Worm (Caenorhabditis elegans): Measurements from ENCODE around the gene idpp-16.

Gene idpp-16

DNA sequence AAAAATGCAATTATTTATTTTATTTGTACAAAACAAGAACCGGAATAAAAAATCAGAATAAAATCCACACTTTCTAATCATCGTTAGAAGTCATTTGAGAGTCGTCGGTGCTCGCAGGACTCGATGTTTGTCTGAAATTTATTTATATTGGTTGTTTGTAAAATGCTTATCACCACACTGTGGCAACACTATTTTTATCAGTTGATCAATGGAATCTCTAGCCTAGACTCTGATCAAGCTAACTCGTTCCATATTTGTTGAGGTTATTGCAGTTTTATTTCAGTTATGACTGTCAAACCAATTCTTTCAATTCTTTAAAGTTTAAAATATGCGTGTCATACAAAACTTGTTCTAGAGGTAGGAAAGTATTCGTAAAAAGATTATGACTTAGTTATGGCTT lies 1.8 kb downstream of the idpp-16 start, which contains the start of gene dhs-20:
Gene dhs-20 (minus strand): TSS at position 80 of the 400 bp plus-strand sequence.
- no peak for TF ChIP-seq B0261.1 (tag; optimal IDR thresholded peaks at IDR 0.05)
- TF ChIP-seq nhr-80 (tag; optimal IDR thresholded peaks at IDR 0.05) = peak; percentile 19
- no peak for TF ChIP-seq madf-6 (GFP tag; IDR thresholded peaks at IDR 0.05)

DNA sequence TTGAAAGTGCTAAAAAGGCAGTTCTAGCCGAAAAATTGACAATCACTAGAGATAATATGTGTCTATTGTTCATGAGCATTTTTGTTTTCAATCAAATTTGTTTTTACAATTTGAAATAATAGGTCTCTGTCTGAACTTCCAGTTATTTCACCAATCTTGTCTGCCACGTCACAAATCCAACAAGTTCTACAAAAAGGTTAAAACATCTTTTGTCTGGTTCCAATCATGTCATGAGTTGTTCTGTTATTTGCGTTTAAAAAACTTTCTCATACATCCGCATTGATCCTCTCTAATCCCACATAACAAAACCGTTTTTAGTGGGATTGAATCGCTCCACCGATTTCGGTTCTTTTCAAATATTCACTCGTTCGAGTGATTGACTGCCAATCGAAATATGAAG lies 5.5 kb downstream of the idpp-16 start, which contains the start of gene F35B12.9:
Gene F35B12.9 (plus strand): TSS at position 372 of the 400 bp plus-strand sequence.
- TF ChIP-seq let-526 (GFP tag; IDR thresholded peaks at IDR 0.05) = no peak
- TF ChIP-seq pbrm-1 (GFP tag; IDR thresholded peaks at IDR 0.05) = no peak
- no peak for TF ChIP-seq F55B11.4 (tag; optimal IDR thresholded peaks at IDR 0.05; ENCODE audit: borderline replicate concordance, insufficient read depth)
- no peak for TF ChIP-seq gei-17 (GFP tag; optimal IDR thresholded peaks at IDR 0.05)
- TF ChIP-seq ceh-58 (GFP tag; IDR thresholded peaks at IDR 0.05) = no peak
- TF ChIP-seq ztf-26 (tag; optimal IDR thresholded peaks at IDR 0.05) = no peak
- no peak for TF ChIP-seq lin-35 (GFP tag; optimal IDR thresholded peaks at IDR 0.05)
- no peak for TF ChIP-seq F37B4.10 (GFP tag; IDR thresholded peaks at IDR 0.05)
- TF ChIP-seq Y56A3A.18 (GFP tag; IDR thresholded peaks at IDR 0.05) = no peak
- no peak for TF ChIP-seq ztf-22 (GFP tag; optimal IDR thresholded peaks at IDR 0.05)
- TF ChIP-seq efl-1 (GFP tag; optimal IDR thresholded peaks at IDR 0.05) = no peak
- no peak for TF ChIP-seq madf-8 (GFP tag; conservative IDR thresholded peaks at IDR 0.05)
- TF ChIP-seq snpc-4 (GFP tag; optimal IDR thresholded peaks at IDR 0.05) = no peak
- TF ChIP-seq snpc-4 (tag; optimal IDR thresholded peaks at IDR 0.05) = no peak
- no peak for TF ChIP-seq ztf-18 (tag; optimal IDR thresholded peaks at IDR 0.05)
- TF ChIP-seq ama-1 (optimal IDR thresholded peaks at IDR 0.05) = no peak
- no peak for TF ChIP-seq ama-1 (GFP tag; optimal IDR thresholded peaks at IDR 0.05)
- TF ChIP-seq D2030.7 (GFP tag; IDR thresholded peaks at IDR 0.05) = no peak
- no peak for TF ChIP-seq hlh-26 (GFP tag; conservative IDR thresholded peaks at IDR 0.05)
- TF ChIP-seq dox-1 (GFP tag; IDR thresholded peaks at IDR 0.05) = no peak
- TF ChIP-seq lsy-27 (tag; optimal IDR thresholded peaks at IDR 0.05; ENCODE audit: borderline replicate concordance, insufficient read depth) = no peak

DNA sequence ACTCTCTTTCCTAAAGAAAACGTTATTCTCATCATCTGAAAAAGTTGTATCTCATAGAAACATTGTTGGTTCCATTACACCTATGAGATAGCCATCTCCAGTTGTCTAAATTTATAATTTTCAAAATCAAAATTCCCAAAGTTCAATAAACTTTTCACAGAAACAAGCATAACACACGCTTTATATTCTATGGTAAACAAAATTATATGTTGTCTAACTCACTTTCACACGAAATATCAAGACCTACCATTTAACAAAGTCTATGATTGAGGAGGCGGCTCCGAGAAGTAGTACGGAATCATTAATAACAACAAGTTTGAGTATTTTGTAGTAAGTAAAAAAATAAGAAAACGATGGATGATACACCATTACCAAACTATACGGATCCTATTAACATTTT lies 7.5 kb downstream of the idpp-16 start, which contains the start of gene srx-84:
Gene srx-84 (plus strand): TSS at position 301 of the 400 bp plus-strand sequence.
- TF ChIP-seq sdz-38 (tag; optimal IDR thresholded peaks at IDR 0.05) (no peak), lir-1 (GFP tag; conservative IDR thresholded peaks at IDR 0.05) (no peak), C06A6.2 (GFP tag; conservative IDR thresholded peaks at IDR 0.05) (no peak), Y95B8A.8 (GFP tag; IDR thresholded peaks at IDR 0.05) (no peak), lag-1 (GFP tag; IDR thresholded peaks at IDR 0.05) (no peak), madf-6 (GFP tag; IDR thresholded peaks at IDR 0.05) (no peak), hmg-20 (GFP tag; IDR thresholded peaks at IDR 0.05) (no peak), F49E8.2 (tag; optimal IDR thresholded peaks at IDR 0.05; ENCODE audit: insufficient read depth) (no peak), rec-8 (tag; optimal IDR thresholded peaks at IDR 0.05) (no peak), lin-26 (GFP tag; IDR thresholded peaks at IDR 0.05) (no peak), nfyb-1 (GFP tag; IDR thresholded peaks at IDR 0.05) (no peak), ceh-27 (GFP tag; optimal IDR thresholded peaks at IDR 0.05) (no peak), aptf-3 (GFP tag; IDR thresholded peaks at IDR 0.05) (no peak), attf-5 (GFP tag; optimal IDR thresholded peaks at IDR 0.05) (no peak), madf-8 (GFP tag; conservative IDR thresholded peaks at IDR 0.05) (no peak)
